Worm (Caenorhabditis elegans): Measurements from ENCODE around the gene bbs-2.

bbs-2 gene

DNA sequence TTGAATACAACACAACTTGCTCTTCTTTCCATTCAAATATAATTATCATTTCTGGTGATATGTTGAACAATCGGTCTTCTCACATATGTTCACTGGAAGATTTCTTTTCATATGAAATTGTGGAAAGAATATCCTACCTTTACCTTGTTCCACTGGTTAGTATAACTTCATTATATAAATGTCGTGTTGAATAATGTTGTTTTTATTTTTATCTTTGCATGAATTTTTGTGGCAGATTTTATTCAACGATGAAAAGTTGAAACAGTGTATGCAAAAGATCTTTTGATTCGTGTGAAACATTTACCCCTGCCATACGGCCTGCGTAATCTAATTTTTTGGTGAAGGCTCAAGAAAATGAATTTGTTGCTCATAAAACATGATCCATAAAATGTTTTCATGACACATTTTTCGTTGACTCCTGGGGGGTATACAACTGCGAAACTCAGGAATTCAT is 28.1 kb downstream of the bbs-2 start:
- TF ChIP-seq tra-4 (tag; optimal IDR thresholded peaks at IDR 0.05) (no peak), hnd-1 (tag; optimal IDR thresholded peaks at IDR 0.05) (no peak), sea-1 (GFP tag; conservative IDR thresholded peaks at IDR 0.05) (no peak), B0310.2 (tag; optimal IDR thresholded peaks at IDR 0.05) (no peak), flt-1 (GFP tag; IDR thresholded peaks at IDR 0.05) (no peak), tbx-37 (GFP tag; conservative IDR thresholded peaks at IDR 0.05) (no peak), aly-1 (tag; optimal IDR thresholded peaks at IDR 0.05) (no peak), pes-1 (GFP tag; IDR thresholded peaks at IDR 0.05) (no peak), scrt-1 (GFP tag; IDR thresholded peaks at IDR 0.05) (no peak), hmg-4 (GFP tag; optimal IDR thresholded peaks at IDR 0.05) (no peak), tbx-11 (GFP tag; IDR thresholded peaks at IDR 0.05) (no peak), hmbx-1 (tag; optimal IDR thresholded peaks at IDR 0.05) (no peak)

ce11 chrIV:7967006-7967405 is 33.2 kb downstream of the bbs-2 start, which contains the start of gene F57H12.5:
Gene F57H12.5 (plus strand): TSS chrIV:7967306.
- no peak for TF ChIP-seq tbx-37 (GFP tag; conservative IDR thresholded peaks at IDR 0.05)
- TF ChIP-seq hmbx-1 (tag; optimal IDR thresholded peaks at IDR 0.05), result no peak
- TF ChIP-seq flt-1 (GFP tag; IDR thresholded peaks at IDR 0.05), result no peak
- TF ChIP-seq B0310.2 (tag; optimal IDR thresholded peaks at IDR 0.05), result no peak

DNA sequence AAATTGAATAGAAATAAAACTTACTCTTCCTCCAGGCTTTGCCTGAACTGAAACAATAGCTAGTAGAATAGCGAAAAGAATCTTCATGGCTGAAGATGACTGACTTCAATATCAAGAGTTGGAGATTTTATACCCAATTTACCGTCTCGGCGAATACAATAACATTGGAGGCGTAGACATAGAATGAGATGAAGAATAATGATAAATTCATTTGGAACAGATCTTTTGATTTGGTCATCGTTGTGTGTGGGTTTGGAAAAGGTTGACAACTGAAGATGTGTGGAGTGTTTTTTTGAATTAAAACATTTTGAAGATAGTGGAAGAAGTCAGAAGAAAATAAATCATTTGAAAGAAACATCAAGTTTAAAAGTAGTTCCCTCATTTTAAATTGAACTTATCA is 42.4 kb downstream of the bbs-2 start, which contains the start of gene F57H12.6:
TSS of gene F57H12.6 (minus strand) at position 101 of the 400 bp plus-strand sequence.
- no peak for TF ChIP-seq hmg-4 (GFP tag; optimal IDR thresholded peaks at IDR 0.05)
- TF ChIP-seq B0310.2 (tag; optimal IDR thresholded peaks at IDR 0.05), result no peak
- no peak for TF ChIP-seq scrt-1 (GFP tag; IDR thresholded peaks at IDR 0.05)
- TF ChIP-seq flt-1 (GFP tag; IDR thresholded peaks at IDR 0.05), result no peak
- no peak for TF ChIP-seq aly-1 (tag; optimal IDR thresholded peaks at IDR 0.05)
- TF ChIP-seq tbx-37 (GFP tag; conservative IDR thresholded peaks at IDR 0.05), result no peak
- no peak for TF ChIP-seq tbx-11 (GFP tag; IDR thresholded peaks at IDR 0.05)

DNA sequence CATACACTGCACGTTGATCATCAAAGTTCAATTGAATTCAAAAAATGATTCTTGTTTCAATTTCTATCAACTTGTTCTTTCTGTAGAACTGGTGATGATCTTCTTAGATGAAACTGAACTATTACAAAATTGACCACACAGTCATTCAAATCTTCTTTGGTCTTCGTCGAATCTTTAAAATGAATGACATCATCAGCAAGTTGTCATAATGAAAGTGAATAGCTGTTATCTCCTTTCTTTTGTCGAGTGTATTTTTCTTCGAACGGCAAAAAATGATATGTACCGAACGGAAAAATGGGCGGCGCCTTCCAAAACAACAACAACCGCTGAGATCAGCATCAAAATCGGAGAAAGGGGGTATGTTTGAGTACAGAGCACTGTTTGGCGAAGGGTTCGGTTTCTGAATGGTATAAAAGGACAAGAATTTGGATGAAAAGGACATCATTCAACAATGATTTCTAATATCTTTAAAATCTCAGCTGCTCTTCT is 43.7 kb downstream of the bbs-2 start, which contains the start of gene ora-1:
TSS of gene ora-1 (plus strand) at position 439 of the 489 bp plus-strand sequence.
- TF ChIP-seq ceh-13 (GFP tag; optimal IDR thresholded peaks at IDR 0.05) (no peak), hmg-4 (GFP tag; optimal IDR thresholded peaks at IDR 0.05) (no peak), ceh-36 (tag; optimal IDR thresholded peaks at IDR 0.05) (no peak), scrt-1 (GFP tag; IDR thresholded peaks at IDR 0.05) (no peak), hnd-1 (tag; optimal IDR thresholded peaks at IDR 0.05) (no peak), sea-1 (GFP tag; conservative IDR thresholded peaks at IDR 0.05) (no peak), tbx-37 (GFP tag; conservative IDR thresholded peaks at IDR 0.05) (no peak), tbx-11 (GFP tag; IDR thresholded peaks at IDR 0.05) (no peak), aly-1 (tag; optimal IDR thresholded peaks at IDR 0.05) (no peak), tra-4 (tag; optimal IDR thresholded peaks at IDR 0.05) (no peak), ama-1 (optimal IDR thresholded peaks at IDR 0.05) (no peak)

ce11 chrIV:7979588-7979987 is 45.8 kb downstream of the bbs-2 start, which contains the start of gene unc-24:
Gene unc-24 (plus strand): TSS chrIV:7979870.
- TF ChIP-seq B0310.2 (tag; optimal IDR thresholded peaks at IDR 0.05) (no peak), pes-1 (GFP tag; IDR thresholded peaks at IDR 0.05) (no peak)

DNA sequence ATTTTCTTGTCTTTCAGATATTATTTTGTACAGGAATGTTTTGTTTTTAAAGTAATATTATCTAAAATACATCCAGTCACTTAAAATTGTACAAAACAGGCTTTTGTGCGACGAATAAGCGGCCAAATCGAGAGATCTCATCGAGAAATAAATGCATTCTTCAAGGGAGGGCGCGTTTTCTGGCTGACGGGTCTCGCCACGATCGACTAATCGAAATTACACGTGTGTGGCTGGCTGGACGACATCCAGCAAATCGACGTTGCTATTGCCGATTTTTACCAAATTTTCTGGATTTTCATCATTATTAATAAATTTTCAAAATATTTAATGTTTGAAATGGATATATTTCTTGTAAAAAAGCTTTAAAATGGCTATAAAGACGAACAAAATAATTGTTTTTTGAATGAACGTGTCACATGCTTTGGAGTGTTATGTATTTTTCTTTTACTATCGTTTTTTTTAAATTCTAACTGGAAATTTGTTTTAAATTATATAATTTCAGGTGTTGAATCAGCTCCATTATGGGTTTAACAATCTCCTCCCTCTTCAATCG is 48.3 kb downstream of the bbs-2 start, which contains the start of gene arf-5:
TSS of gene arf-5 (plus strand) at position 503 of the 553 bp plus-strand sequence.
- TF ChIP-seq tbx-11 (GFP tag; IDR thresholded peaks at IDR 0.05), result no peak
- TF ChIP-seq tra-4 (tag; optimal IDR thresholded peaks at IDR 0.05), result no peak
- no peak for TF ChIP-seq B0310.2 (tag; optimal IDR thresholded peaks at IDR 0.05)
- no peak for TF ChIP-seq flt-1 (GFP tag; IDR thresholded peaks at IDR 0.05)
- no peak for TF ChIP-seq ets-7 (tag; optimal IDR thresholded peaks at IDR 0.05)
- no peak for TF ChIP-seq ceh-13 (GFP tag; optimal IDR thresholded peaks at IDR 0.05)
- no peak for TF ChIP-seq pes-1 (GFP tag; IDR thresholded peaks at IDR 0.05)
- no peak for TF ChIP-seq tbx-37 (GFP tag; conservative IDR thresholded peaks at IDR 0.05)
- TF ChIP-seq hmbx-1 (tag; optimal IDR thresholded peaks at IDR 0.05), result no peak
- TF ChIP-seq sea-1 (GFP tag; conservative IDR thresholded peaks at IDR 0.05), result no peak
- no peak for TF ChIP-seq aly-1 (tag; optimal IDR thresholded peaks at IDR 0.05)
- no peak for TF ChIP-seq hmg-4 (GFP tag; optimal IDR thresholded peaks at IDR 0.05)
- TF ChIP-seq F13C5.2 (tag; optimal IDR thresholded peaks at IDR 0.05), result no peak
- TF ChIP-seq scrt-1 (GFP tag; IDR thresholded peaks at IDR 0.05), result no peak

DNA sequence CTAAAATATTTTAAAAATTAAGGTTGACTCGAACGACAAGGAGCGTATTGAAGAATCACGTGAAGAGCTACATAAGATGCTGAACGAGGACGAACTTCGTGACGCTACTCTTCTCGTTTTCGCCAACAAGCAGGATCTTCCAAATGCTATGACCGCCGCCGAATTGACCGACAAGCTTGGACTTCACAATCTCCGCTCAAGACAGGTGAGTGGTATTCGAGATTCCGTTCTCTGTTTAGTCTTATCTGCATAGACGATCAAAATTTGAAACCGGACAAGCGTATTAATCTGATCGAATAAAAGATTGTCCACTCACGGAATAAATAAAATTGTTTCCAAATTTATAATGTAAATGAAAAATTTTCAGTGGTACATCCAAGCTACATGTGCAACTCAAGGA is 49.2 kb downstream of the bbs-2 start:
- TF ChIP-seq hmbx-1 (tag; optimal IDR thresholded peaks at IDR 0.05) (no peak), pes-1 (GFP tag; IDR thresholded peaks at IDR 0.05) (no peak), F13C5.2 (tag; optimal IDR thresholded peaks at IDR 0.05) (no peak), aly-1 (tag; optimal IDR thresholded peaks at IDR 0.05) (no peak), B0310.2 (tag; optimal IDR thresholded peaks at IDR 0.05) (no peak), hmg-4 (GFP tag; optimal IDR thresholded peaks at IDR 0.05) (no peak), hnd-1 (tag; optimal IDR thresholded peaks at IDR 0.05) (no peak), ets-7 (tag; optimal IDR thresholded peaks at IDR 0.05) (no peak), ceh-13 (GFP tag; optimal IDR thresholded peaks at IDR 0.05) (no peak), sea-1 (GFP tag; conservative IDR thresholded peaks at IDR 0.05) (no peak), tbx-11 (GFP tag; IDR thresholded peaks at IDR 0.05) (no peak), tra-4 (tag; optimal IDR thresholded peaks at IDR 0.05) (no peak), flt-1 (GFP tag; IDR thresholded peaks at IDR 0.05) (no peak), scrt-1 (GFP tag; IDR thresholded peaks at IDR 0.05) (no peak), ama-1 (optimal IDR thresholded peaks at IDR 0.05) (no peak), ceh-36 (tag; optimal IDR thresholded peaks at IDR 0.05) (no peak), tbx-37 (GFP tag; conservative IDR thresholded peaks at IDR 0.05) (no peak)

Measured in whole organism, early embryonic.